Worm (Caenorhabditis elegans): ENCODE data around the gene F31F4.1.

Gene F31F4.1

ce11 chrV:638328-638727 is 45.5 kb upstream of the F31F4.1 start, which contains the start of gene srj-37:
srj-37 (plus strand) TSS chrV:638628.
- TF ChIP-seq blmp-1 (tag; optimal IDR thresholded peaks at IDR 0.05): no peak
- no peak for TF ChIP-seq C04F5.9 (tag; optimal IDR thresholded peaks at IDR 0.05)
- no peak for TF ChIP-seq lir-3 (tag; optimal IDR thresholded peaks at IDR 0.05; ENCODE audit: poor library complexity)
- no peak for TF ChIP-seq ceh-88 (GFP tag; IDR thresholded peaks at IDR 0.05)
- no peak for TF ChIP-seq jun-1 (tag; optimal IDR thresholded peaks at IDR 0.05)
- no peak for TF ChIP-seq alr-1 (tag; optimal IDR thresholded peaks at IDR 0.05; ENCODE audit: borderline replicate concordance)
- TF ChIP-seq aha-1 (tag; optimal IDR thresholded peaks at IDR 0.05): no peak
- no peak for TF ChIP-seq mab-9 (GFP tag; IDR thresholded peaks at IDR 0.05)
- TF ChIP-seq nhr-76 (tag; optimal IDR thresholded peaks at IDR 0.05): no peak
- no peak for TF ChIP-seq lin-15B (tag; optimal IDR thresholded peaks at IDR 0.05)
- TF ChIP-seq lin-13 (GFP tag; optimal IDR thresholded peaks at IDR 0.05): no peak

ce11 chrV:642750-643149 is 41.1 kb upstream of the F31F4.1 start, which contains the start of gene nhr-190:
nhr-190 (minus strand) TSS chrV:642924.
- no peak for TF ChIP-seq unc-98 (GFP tag; IDR thresholded peaks at IDR 0.05)
- TF ChIP-seq nhr-84 (tag; optimal IDR thresholded peaks at IDR 0.05): no peak
- TF ChIP-seq lir-3 (tag; optimal IDR thresholded peaks at IDR 0.05; ENCODE audit: poor library complexity): no peak
- no peak for TF ChIP-seq lin-39 (tag; optimal IDR thresholded peaks at IDR 0.05)
- peak; percentile 30 for TF ChIP-seq swsn-7 (tag; optimal IDR thresholded peaks at IDR 0.05)
- TF ChIP-seq ceh-90 (tag; optimal IDR thresholded peaks at IDR 0.05): no peak
- TF ChIP-seq mab-9 (GFP tag; IDR thresholded peaks at IDR 0.05): no peak
- peak; percentile 33 for TF ChIP-seq rnt-1 (tag; optimal IDR thresholded peaks at IDR 0.05)
- peak in 1 of 3 experiments; percentile 2 for TF ChIP-seq ceh-82 (tag; optimal IDR thresholded peaks at IDR 0.05)
- no peak for TF ChIP-seq fkh-10 (GFP tag; optimal IDR thresholded peaks at IDR 0.05)
- TF ChIP-seq efl-1 (optimal IDR thresholded peaks at IDR 0.05): peak; percentile 31 to 47
- no peak for TF ChIP-seq efl-1 (GFP tag; optimal IDR thresholded peaks at IDR 0.05 in 1 of 2)
- TF ChIP-seq lin-15B (tag; optimal IDR thresholded peaks at IDR 0.05): no peak
- TF ChIP-seq C16A3.4 (tag; optimal IDR thresholded peaks at IDR 0.05): no peak
- no peak for TF ChIP-seq unc-130 (tag; optimal IDR thresholded peaks at IDR 0.05)
- TF ChIP-seq nhr-11 (tag; optimal IDR thresholded peaks at IDR 0.05): no peak
- TF ChIP-seq nhr-20 (tag; optimal IDR thresholded peaks at IDR 0.05): peak; percentile 22
- no peak for TF ChIP-seq egl-13 (tag; optimal IDR thresholded peaks at IDR 0.05)
- TF ChIP-seq dsc-1 (tag; optimal IDR thresholded peaks at IDR 0.05): no peak
- TF ChIP-seq ces-1 (GFP tag; optimal IDR thresholded peaks at IDR 0.05): no peak
- TF ChIP-seq hlh-4 (tag; optimal IDR thresholded peaks at IDR 0.05): no peak
- TF ChIP-seq hlh-17 (GFP tag; optimal IDR thresholded peaks at IDR 0.05; ENCODE audit: borderline replicate concordance): no peak
- TF ChIP-seq zag-1 (tag; optimal IDR thresholded peaks at IDR 0.05): no peak
- peak; percentile 41 for TF ChIP-seq fkh-8 (tag; optimal IDR thresholded peaks at IDR 0.05)
- no peak for TF ChIP-seq fkh-4 (tag; optimal IDR thresholded peaks at IDR 0.05; ENCODE audit: borderline replicate concordance)
- TF ChIP-seq lin-13 (GFP tag; optimal IDR thresholded peaks at IDR 0.05): no peak
- TF ChIP-seq ztf-4 (tag; optimal IDR thresholded peaks at IDR 0.05): no peak
- TF ChIP-seq skn-1 (tag; optimal IDR thresholded peaks at IDR 0.05): no peak
- TF ChIP-seq pqm-1 (tag; optimal IDR thresholded peaks at IDR 0.05): no peak
- TF ChIP-seq sup-37 (GFP tag; optimal IDR thresholded peaks at IDR 0.05): no peak
- TF ChIP-seq ztf-11 (tag; optimal IDR thresholded peaks at IDR 0.05): no peak
- no peak for TF ChIP-seq unc-86 (tag; optimal IDR thresholded peaks at IDR 0.05)
- no peak for TF ChIP-seq vab-15 (tag; optimal IDR thresholded peaks at IDR 0.05)
- TF ChIP-seq isw-1 (GFP tag; IDR thresholded peaks at IDR 0.05): no peak

ce11 chrV:646129-646528 is 37.7 kb upstream of the F31F4.1 start, which contains the start of gene F48G7.12:
F48G7.12 (minus strand) TSS chrV:646229.
- TF ChIP-seq isw-1 (GFP tag; IDR thresholded peaks at IDR 0.05): no peak
- no peak for TF ChIP-seq xbp-1 (tag; optimal IDR thresholded peaks at IDR 0.05)
- no peak for TF ChIP-seq ztf-4 (tag; optimal IDR thresholded peaks at IDR 0.05)
- no peak for TF ChIP-seq aha-1 (tag; optimal IDR thresholded peaks at IDR 0.05)
- TF ChIP-seq nhr-20 (tag; optimal IDR thresholded peaks at IDR 0.05): no peak
